Fruit fly (Drosophila melanogaster) whole organism, embryonic: ENCODE results near the gene Mer.

Experiments
- Aef1 ChIP-seq: fragments of 200-800 bp; sonication (Bioruptor generic); IDR thresholded peaks from 3 replicates; pipeline ENCODE4 v1.3.6; 2022; ENCODE audit warnings: missing biosample characterization, missing genetic modification characterization
- Antp ChIP-seq: fragments of 200-800 bp; sonication (Bioruptor generic); optimal IDR thresholded peaks from 3 replicates; lab custom pipeline; 2016; ENCODE audit warnings: missing biosample characterization, missing genetic modification characterization
- CG1024 ChIP-seq: fragments of 200-800 bp; sonication (Bioruptor generic); IDR thresholded peaks from 2 replicates; pipeline ENCODE4 v1.3.6; 2022; ENCODE audit warnings: missing biosample characterization, missing genetic modification characterization
- CG11247 ChIP-seq: fragments of 200-800 bp; sonication (Bioruptor generic); IDR thresholded peaks from 2 replicates; pipeline ENCODE4 v1.3.6; 2022; ENCODE audit warnings: missing biosample characterization, missing genetic modification characterization
- CG11504 ChIP-seq: fragments of 200-800 bp; sonication (Bioruptor generic); optimal IDR thresholded peaks from 3 replicates; lab custom pipeline; 2019; ENCODE audit warnings: missing biosample characterization, mild to moderate bottlenecking, missing genetic modification characterization, moderate library complexity
- CG12104 ChIP-seq: fragments of 200-800 bp; sonication (Bioruptor generic); optimal IDR thresholded peaks from 3 replicates; lab custom pipeline; 2016; ENCODE audit warnings: missing biosample characterization, missing genetic modification characterization
- CG14441 ChIP-seq: fragments of 200-800 bp; sonication (Bioruptor generic); IDR thresholded peaks from 2 replicates; pipeline ENCODE4 v1.3.6; 2022; ENCODE audit warnings: missing biosample characterization, missing genetic modification characterization
- CG16779 ChIP-seq: fragments of 200-800 bp; sonication (Bioruptor generic); IDR thresholded peaks from 2 replicates; pipeline ENCODE4 v1.3.6; 2022; ENCODE audit warnings: missing biosample characterization, missing genetic modification characterization
- CG16813 ChIP-seq: fragments of 200-800 bp; sonication (Bioruptor generic); IDR thresholded peaks from 3 replicates; pipeline ENCODE4 v1.3.6; 2022; ENCODE audit warnings: missing biosample characterization, missing genetic modification characterization; ENCODE audit not compliant: partially characterized antibody
- CG17385 ChIP-seq: fragments of 200-800 bp; sonication (Bioruptor generic); optimal IDR thresholded peaks from 3 replicates; lab custom pipeline; 2018; ENCODE audit warnings: missing biosample characterization, mild to moderate bottlenecking, missing genetic modification characterization
- CG18011 ChIP-seq: fragments of 200-800 bp; sonication (Bioruptor generic); optimal IDR thresholded peaks from 2 replicates; lab custom pipeline; 2017; ENCODE audit warnings: missing biosample characterization, missing genetic modification characterization, mild to moderate bottlenecking, moderate library complexity, missing genotype
- CG18262 ChIP-seq: fragments of 200-800 bp; optimal IDR thresholded peaks from 3 replicates; lab custom pipeline; 2019; ENCODE audit warnings: missing biosample characterization, mild to moderate bottlenecking, missing genetic modification characterization, moderate library complexity
- CG1832 ChIP-seq: fragments of 200-800 bp; sonication (Bioruptor generic); optimal IDR thresholded peaks from 2 replicates; lab custom pipeline; 2017; ENCODE audit warnings: missing biosample characterization, mild to moderate bottlenecking, missing genetic modification characterization, inconsistent platforms
- CG18599 ChIP-seq: fragments of 200-800 bp; sonication (Bioruptor generic); optimal IDR thresholded peaks from 3 replicates; lab custom pipeline; 2017; ENCODE audit warnings: missing biosample characterization, missing genetic modification characterization, mild to moderate bottlenecking, moderate library complexity, missing genetic modification reagents
- CG2129 ChIP-seq: fragments of 200-800 bp; sonication (Bioruptor generic); IDR thresholded peaks from 2 replicates; pipeline ENCODE4 v1.3.6; 2022; ENCODE audit warnings: missing biosample characterization, missing genetic modification characterization; ENCODE audit not compliant: partially characterized antibody
- CG2199 ChIP-seq: fragments of 200-800 bp; sonication (Bioruptor generic); IDR thresholded peaks from 3 replicates; pipeline ENCODE4 v1.3.6; 2022; ENCODE audit warnings: missing biosample characterization, missing genetic modification characterization
- CG30020 ChIP-seq: fragments of 200-800 bp; optimal IDR thresholded peaks from 2 replicates; lab custom pipeline; 2019; ENCODE audit warnings: missing biosample characterization, mild to moderate bottlenecking, missing genetic modification characterization, moderate library complexity
- CG31388 ChIP-seq: fragments of 200-800 bp; sonication (Bioruptor generic); optimal IDR thresholded peaks from 2 replicates; lab custom pipeline; 2016; ENCODE audit warnings: missing biosample characterization, missing genetic modification characterization
- CG33557 ChIP-seq: fragments of 200-800 bp; sonication (Bioruptor generic); optimal IDR thresholded peaks from 2 replicates; lab custom pipeline; 2019; ENCODE audit warnings: missing biosample characterization, mild to moderate bottlenecking, missing genetic modification characterization, moderate library complexity
- CG34376 ChIP-seq: fragments of 200-800 bp; sonication (Bioruptor generic); optimal IDR thresholded peaks from 2 replicates; lab custom pipeline; 2018; ENCODE audit warnings: missing biosample characterization, mild to moderate bottlenecking, missing genetic modification characterization
- CG34422 ChIP-seq: fragments of 200-800 bp; sonication (Bioruptor generic); IDR thresholded peaks from 3 replicates; pipeline ENCODE4 v1.3.6; 2022; ENCODE audit warnings: missing biosample characterization, missing genetic modification characterization
- CG3847 ChIP-seq: fragments of 200-800 bp; sonication (Bioruptor generic); IDR thresholded peaks from 2 replicates; pipeline ENCODE4 v1.3.6; 2022; ENCODE audit warnings: missing biosample characterization, missing genetic modification characterization
- CG4328 ChIP-seq: fragments of 200-800 bp; sonication (Bioruptor generic); optimal IDR thresholded peaks from 3 replicates; lab custom pipeline; 2017; ENCODE audit warnings: missing biosample characterization, missing genetic modification reagents, missing genetic modification characterization
- CG4424 ChIP-seq: fragments of 200-800 bp; sonication (Bioruptor generic); optimal IDR thresholded peaks from 3 replicates; lab custom pipeline; 2016; ENCODE audit warnings: missing biosample characterization, missing genetic modification characterization
- CG4617 ChIP-seq: fragments of 200-800 bp; sonication (Bioruptor generic); optimal IDR thresholded peaks from 3 replicates; lab custom pipeline; 2016; ENCODE audit warnings: missing biosample characterization, missing genetic modification characterization, borderline replicate concordance
- CG4707 ChIP-seq: fragments of 200-800 bp; sonication (Bioruptor generic); optimal IDR thresholded peaks from 2 replicates; lab custom pipeline; 2018; ENCODE audit warnings: missing biosample characterization, mild to moderate bottlenecking, missing genetic modification characterization, moderate library complexity
- CG4854 ChIP-seq: fragments of 200-800 bp; sonication (Bioruptor generic); optimal IDR thresholded peaks from 2 replicates; lab custom pipeline; 2016; ENCODE audit warnings: missing biosample characterization, missing genetic modification characterization, inconsistent platforms
- CG5953 ChIP-seq: fragments of 200-800 bp; sonication (Bioruptor generic); IDR thresholded peaks from 2 replicates; pipeline ENCODE4 v1.3.6; 2022; ENCODE audit warnings: missing biosample characterization, missing genetic modification characterization
- CG6813 ChIP-seq: fragments of 200-800 bp; sonication (Bioruptor generic); optimal IDR thresholded peaks from 2 replicates; lab custom pipeline; 2017; ENCODE audit warnings: missing biosample characterization, missing genetic modification characterization, mild to moderate bottlenecking, moderate library complexity, missing genetic modification reagents
- CG8765 ChIP-seq: fragments of 200-800 bp; sonication (Bioruptor generic); IDR thresholded peaks from 2 replicates; pipeline ENCODE4 v1.3.6; 2022; ENCODE audit warnings: missing biosample characterization, missing genetic modification characterization
- D19A ChIP-seq: fragments of 200-800 bp; optimal IDR thresholded peaks from 3 replicates; lab custom pipeline; 2019; ENCODE audit warnings: missing biosample characterization, mild to moderate bottlenecking, missing genetic modification characterization, moderate library complexity
- D19B ChIP-seq: fragments of 200-800 bp; sonication (Bioruptor generic); optimal IDR thresholded peaks from 2 replicates; lab custom pipeline; 2017; ENCODE audit warnings: missing biosample characterization, mild to moderate bottlenecking, missing genetic modification characterization
- Dp ChIP-seq: fragments of 200-800 bp; sonication (Bioruptor generic); optimal IDR thresholded peaks from 2 replicates; lab custom pipeline; 2018; ENCODE audit warnings: missing biosample characterization, mild to moderate bottlenecking, missing genetic modification characterization, moderate library complexity
- Elba2 ChIP-seq: fragments of 200-800 bp; sonication (Bioruptor generic); optimal IDR thresholded peaks from 3 replicates; lab custom pipeline; 2016; ENCODE audit warnings: missing biosample characterization, missing genetic modification characterization
- H2.0 ChIP-seq: fragments of 200-800 bp; sonication (Bioruptor generic); IDR thresholded peaks from 2 replicates; pipeline ENCODE4 v1.3.6; 2022; ENCODE audit warnings: missing biosample characterization, missing genetic modification characterization
- Hr78 ChIP-seq, 2 experiments: fragments of 200-800 bp in 1 of 2; fragments of >200 bp in 1 of 2; sonication (Bioruptor generic) in 1 of 2; optimal IDR thresholded peaks; 2 replicates each; lab custom pipeline; 2017 to 2019; ENCODE audit warnings: missing biosample characterization in 2 of 2, missing genetic modification characterization in 2 of 2, mild to moderate bottlenecking in 1 of 2, moderate library complexity in 1 of 2
- NK7.1 ChIP-seq: fragments of 200-800 bp; sonication (Bioruptor generic); optimal IDR thresholded peaks from 3 replicates; lab custom pipeline; 2016; ENCODE audit warnings: missing biosample characterization, missing genetic modification characterization
- ab ChIP-seq: fragments of 200-800 bp; sonication (Bioruptor generic); optimal IDR thresholded peaks from 2 replicates; lab custom pipeline; 2016; ENCODE audit warnings: missing biosample characterization, missing genetic modification characterization
- amos ChIP-seq: fragments of 200-800 bp; sonication (Bioruptor generic); IDR thresholded peaks from 2 replicates; pipeline ENCODE4 v1.3.6; 2022; ENCODE audit warnings: missing biosample characterization, missing genetic modification characterization; ENCODE audit not compliant: partially characterized antibody
- chif ChIP-seq, 2 experiments: fragments of 200-800 bp; sonication (Bioruptor generic); optimal IDR thresholded peaks; 3 replicates each; lab custom pipeline; 2016; ENCODE audit warnings: missing biosample characterization in 2 of 2, missing genetic modification characterization in 2 of 2
- ems ChIP-seq: fragments of 200-800 bp; sonication (Bioruptor generic); optimal IDR thresholded peaks from 3 replicates; lab custom pipeline; 2016; ENCODE audit warnings: missing biosample characterization, missing genetic modification characterization
- gcm2 ChIP-seq: fragments of 200-800 bp; sonication (Bioruptor generic); optimal IDR thresholded peaks from 2 replicates; lab custom pipeline; 2016; ENCODE audit warnings: missing biosample characterization, missing genetic modification characterization
- gfzf ChIP-seq: fragments of 200-800 bp; sonication (Bioruptor generic); optimal IDR thresholded peaks from 2 replicates; lab custom pipeline; 2016; ENCODE audit warnings: missing biosample characterization, mild to moderate bottlenecking, missing genetic modification characterization, moderate library complexity
- nom ChIP-seq: fragments of 200-800 bp; sonication (Bioruptor generic); optimal IDR thresholded peaks from 2 replicates; lab custom pipeline; 2017; ENCODE audit warnings: missing biosample characterization, missing genetic modification characterization, mild to moderate bottlenecking, moderate library complexity, missing genetic modification reagents
- odd ChIP-seq: fragments of 200-800 bp; sonication (Bioruptor generic); optimal IDR thresholded peaks from 2 replicates; lab custom pipeline; 2017; ENCODE audit warnings: missing biosample characterization, mild to moderate bottlenecking, missing genetic modification characterization
- slou ChIP-seq: fragments of 200-800 bp; sonication (Bioruptor generic); optimal IDR thresholded peaks from 3 replicates; lab custom pipeline; 2016; ENCODE audit warnings: missing biosample characterization, missing genetic modification characterization
- sqz ChIP-seq: fragments of 200-800 bp; sonication (Bioruptor generic); optimal IDR thresholded peaks from 3 replicates; lab custom pipeline; 2018; ENCODE audit warnings: missing biosample characterization, mild to moderate bottlenecking, missing genetic modification characterization
- trem ChIP-seq: fragments of 200-800 bp; optimal IDR thresholded peaks from 3 replicates; lab custom pipeline; 2019; ENCODE audit warnings: missing biosample characterization, mild to moderate bottlenecking, missing genetic modification characterization, moderate library complexity

Mer gene

DNA sequence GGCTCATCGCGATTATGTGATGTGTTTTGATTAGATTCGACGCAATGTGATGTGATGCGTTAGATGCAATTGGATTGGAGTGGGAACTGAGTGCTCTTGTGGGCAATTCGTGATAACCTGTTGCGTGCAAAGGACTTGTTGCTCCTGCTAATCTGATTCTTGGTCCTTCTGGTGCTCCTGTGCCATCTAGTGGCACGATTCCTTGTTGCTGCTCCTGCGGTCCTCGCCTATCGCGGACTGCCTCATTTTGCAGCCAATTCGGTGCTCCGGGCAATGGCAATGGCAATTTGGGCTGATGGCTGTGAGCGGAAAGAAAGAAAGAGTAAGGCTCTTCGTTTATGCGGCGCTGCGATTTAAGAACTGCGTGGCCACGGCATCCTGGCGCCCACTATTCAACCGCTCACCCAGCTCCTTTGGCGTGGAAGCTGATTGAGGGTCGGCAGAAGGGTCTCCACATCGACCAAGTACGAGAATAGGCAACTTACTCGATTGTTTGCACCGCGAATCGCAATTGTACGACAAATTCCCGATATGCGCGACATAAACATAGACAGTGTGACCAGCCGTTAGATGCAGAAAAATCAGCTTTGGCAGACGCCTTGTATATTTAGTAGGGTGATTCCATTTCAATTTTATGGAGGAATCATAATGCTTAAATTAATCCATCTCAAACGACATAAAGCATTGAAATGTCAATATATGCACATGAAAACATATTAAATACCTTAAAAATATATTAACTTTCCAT, at the start of gene Mer (continued):
- TF ChIP-seq Aef1 (GFP tag; lab: Robert Waterston, UW) (peak; percentile 77), CG14441 (GFP tag; lab: Robert Waterston, UW) (peak; percentile 77), CG16779 (GFP tag; lab: Robert Waterston, UW) (0 out of 2 replicates have a peak, but pooled peaks have one; percentile 27), Elba2 (peak; percentile 44), CG4617 (GFP tag; lab: Kevin White, UChicago) (peak; percentile 79), CG16813 (GFP tag; lab: Robert Waterston, UW) (no peak), CG11247 (GFP tag; lab: Robert Waterston, UW) (peak; percentile 69), CG4707 (GFP tag; lab: Kevin White, UChicago) (peak; percentile 37), Antp (peak; percentile 92), CG18262 (tag; lab: Kevin White, UChicago) (peak; percentile 84), odd (peak; percentile 71), CG2129 (no peak), CG1024 (GFP tag; lab: Robert Waterston, UW) (peak; percentile 49; the same call in 1 of the 2 replicates), CG5953 (GFP tag; lab: Robert Waterston, UW) (peak; percentile 75; the same call in 1 of the 2 replicates), CG18599 (peak; percentile 90), Hr78 (GFP tag; optimal IDR thresholded peaks at IDR 0.05; lab: Kevin White, UChicago) (no peak), sqz (GFP tag; lab: Kevin White, UChicago) (no peak), CG11504 (peak; percentile 85), D19A (tag; lab: Kevin White, UChicago) (peak; percentile 76), CG17385 (GFP tag; lab: Kevin White, UChicago) (peak; percentile 77), gcm2 (GFP tag; lab: Kevin White, UChicago) (peak; percentile 63), chif (GFP tag; optimal IDR thresholded peaks at IDR 0.05; lab: Kevin White, UChicago) (peak; percentile 69 to 85), D19B (GFP tag; lab: Kevin White, UChicago) (peak; percentile 77), CG4424 (GFP tag; lab: Kevin White, UChicago) (peak; percentile 79), slou (GFP tag; lab: Kevin White, UChicago) (peak; percentile 59), trem (peak; percentile 86), CG3847 (GFP tag; lab: Robert Waterston, UW) (peak; percentile 75), CG12104 (GFP tag; lab: Kevin White, UChicago) (peak; percentile 6), CG8765 (peak; percentile 33; the same call in 1 of the 2 replicates), Dp (peak; percentile 32), CG33557 (GFP tag; lab: Kevin White, UChicago) (peak; percentile 73), CG31388 (peak; percentile 36), gfzf (GFP tag; lab: Kevin White, UChicago) (peak; percentile 75), CG4328 (peak; percentile 74), CG34376 (peak; percentile 90), CG30020 (tag; lab: Kevin White, UChicago) (peak; percentile 63), CG1832 (GFP tag; lab: Kevin White, UChicago) (no peak), nom (peak; percentile 79), ems (GFP tag; lab: Kevin White, UChicago) (peak; percentile 60), H2.0 (peak; percentile 64), CG6813 (GFP tag; lab: Kevin White, UChicago) (peak; percentile 71), ab (GFP tag; lab: Kevin White, UChicago) (peak; percentile 57), CG2199 (GFP tag; lab: Robert Waterston, UW) (0 out of 3 replicates have a peak, but pooled peaks have one; percentile 53), NK7.1 (GFP tag; lab: Kevin White, UChicago) (peak; percentile 79), CG34422 (GFP tag; lab: Robert Waterston, UW) (peak; percentile 88), CG18011 (peak; percentile 64), CG4854 (GFP tag; lab: Kevin White, UChicago) (peak; percentile 52), amos (GFP tag; lab: Robert Waterston, UW) (no peak)
